Worm (Caenorhabditis elegans) whole organism, L3 larva: ENCODE data around the gene R11H6.2.

Experiments
- ZK546.5 ChIP-seq: sonication (generic microtip); optimal IDR thresholded peaks from 2 replicates; lab custom pipeline; 2017; ENCODE audit warnings: missing biosample characterization, missing genetic modification characterization
- aly-2 ChIP-seq: fragments of 150-350 bp; optimal IDR thresholded peaks from 2 replicates; lab custom pipeline; 2014; ENCODE audit warnings: missing biosample characterization, missing genetic modification characterization
- ceh-28 ChIP-seq: fragments of 150-350 bp; optimal IDR thresholded peaks from 2 replicates; lab custom pipeline; 2014; ENCODE audit warnings: missing biosample characterization, missing genetic modification reagents, missing genetic modification characterization
- elt-2 ChIP-seq: sonication (generic microtip); optimal IDR thresholded peaks from 2 replicates; lab custom pipeline; 2016; ENCODE audit warnings: missing genetic modification reagents, mild to moderate bottlenecking, missing genetic modification characterization, missing compliant biosample characterization
- nhr-11 ChIP-seq: fragments of 150-350 bp; optimal IDR thresholded peaks from 2 replicates; lab custom pipeline; 2014; ENCODE audit warnings: missing biosample characterization, missing genetic modification characterization
- pha-4 ChIP-seq: fragments of 150-350 bp; optimal IDR thresholded peaks from 2 replicates; lab custom pipeline; 2014; ENCODE audit warnings: missing biosample characterization, missing genetic modification reagents, missing genetic modification characterization
- skn-1 ChIP-seq: fragments of 150-350 bp; optimal IDR thresholded peaks from 2 replicates; lab custom pipeline; 2014; ENCODE audit warnings: missing biosample characterization, missing genetic modification characterization
- tbx-2 ChIP-seq: sonication (generic microtip); optimal IDR thresholded peaks from 2 replicates; lab custom pipeline; 2016; ENCODE audit warnings: mild to moderate bottlenecking, missing genetic modification characterization, missing compliant biosample characterization
- unc-39 ChIP-seq: sonication (generic microtip); optimal IDR thresholded peaks from 4 replicates; lab custom pipeline; 2017; ENCODE audit warnings: missing biosample characterization, missing genetic modification characterization
- unc-62 ChIP-seq: fragments of 150-350 bp; sonication (generic microtip); optimal IDR thresholded peaks from 4 replicates; lab custom pipeline; 2014; ENCODE audit warnings: missing biosample characterization, missing genetic modification reagents, missing genetic modification characterization

DNA sequence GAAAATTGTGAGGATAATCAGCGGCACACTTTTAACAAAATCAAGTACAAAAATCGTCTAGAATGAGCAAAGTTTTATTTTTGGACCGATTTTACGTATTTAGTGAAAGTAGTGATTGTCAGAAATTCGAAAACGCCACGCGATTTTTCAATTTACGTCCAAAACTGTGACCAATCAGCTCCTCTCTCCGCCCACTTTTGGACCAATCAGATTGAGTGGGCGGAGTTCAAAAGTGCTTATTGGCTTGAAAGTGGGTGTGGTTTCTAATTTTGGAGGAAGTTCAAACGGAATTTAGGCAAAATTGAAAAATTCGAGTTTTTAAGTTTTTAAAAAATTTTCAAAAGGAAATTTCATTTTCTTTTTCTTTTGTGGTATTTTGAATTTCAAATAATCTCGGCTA is 16.6 kb downstream of the R11H6.2 start:
- TF ChIP-seq tbx-2 (no peak), nhr-11 (tag; lab: Kevin White, UChicago) (no peak), ZK546.5 (no peak), unc-39 (tag; lab: Kevin White, UChicago) (no peak), ceh-28 (tag; lab: Kevin White, UChicago) (no peak), aly-2 (tag; lab: Kevin White, UChicago) (no peak), unc-62 (no peak), elt-2 (tag; lab: Kevin White, UChicago) (no peak), pha-4 (tag; lab: Kevin White, UChicago) (no peak), skn-1 (no peak)
